Fruit fly (Drosophila melanogaster): ENCODE results near the gene Ada1-1.

The Ada1-1 gene

dm6 chr2L:12027435-12027834, 30.8 kb downstream of the Ada1-1 start, which contains the start of gene dmGlut:
dmGlut (plus strand) TSS chr2L:12027438.
- TF ChIP-seq Myc (optimal IDR thresholded peaks at IDR 0.05) = no peak
- TF ChIP-seq h (optimal IDR thresholded peaks at IDR 0.05) = no peak
- no peak for TF ChIP-seq Sin3A (optimal IDR thresholded peaks at IDR 0.05)
- TF ChIP-seq psq (optimal IDR thresholded peaks at IDR 0.05) = no peak
- no peak for TF ChIP-seq insv (optimal IDR thresholded peaks at IDR 0.05)
- TF ChIP-seq ttk (optimal IDR thresholded peaks at IDR 0.05) = no peak

- TF ChIP-seq ttk (optimal IDR thresholded peaks at IDR 0.05) (no peak), Sin3A (optimal IDR thresholded peaks at IDR 0.05) (no peak), h (optimal IDR thresholded peaks at IDR 0.05) (no peak), Myc (optimal IDR thresholded peaks at IDR 0.05) (no peak), insv (optimal IDR thresholded peaks at IDR 0.05) (no peak), psq (optimal IDR thresholded peaks at IDR 0.05) (no peak)
Observed at dm6 chr2L:12028102-12028501, 31.5 kb downstream of the Ada1-1 start.

dm6 chr2L:12028808-12029207, 32.2 kb downstream of the Ada1-1 start:
- TF ChIP-seq h (optimal IDR thresholded peaks at IDR 0.05) = no peak
- no peak for TF ChIP-seq insv (optimal IDR thresholded peaks at IDR 0.05)
- TF ChIP-seq Myc (optimal IDR thresholded peaks at IDR 0.05) = no peak
- TF ChIP-seq Sin3A (optimal IDR thresholded peaks at IDR 0.05) = no peak
- no peak for TF ChIP-seq psq (optimal IDR thresholded peaks at IDR 0.05)
- TF ChIP-seq ttk (optimal IDR thresholded peaks at IDR 0.05) = no peak

dm6 chr2L:12029594-12030197, 33.1 kb downstream of the Ada1-1 start:
- TF ChIP-seq insv (optimal IDR thresholded peaks at IDR 0.05) (no peak), psq (optimal IDR thresholded peaks at IDR 0.05) (no peak), h (optimal IDR thresholded peaks at IDR 0.05) (no peak), Sin3A (optimal IDR thresholded peaks at IDR 0.05) (no peak), ttk (optimal IDR thresholded peaks at IDR 0.05) (no peak), Myc (optimal IDR thresholded peaks at IDR 0.05) (no peak)

- TF ChIP-seq h (optimal IDR thresholded peaks at IDR 0.05) = no peak
- no peak for TF ChIP-seq insv (optimal IDR thresholded peaks at IDR 0.05)
- no peak for TF ChIP-seq ttk (optimal IDR thresholded peaks at IDR 0.05)
- TF ChIP-seq psq (optimal IDR thresholded peaks at IDR 0.05) = no peak
- TF ChIP-seq Myc (optimal IDR thresholded peaks at IDR 0.05) = no peak
- no peak for TF ChIP-seq Sin3A (optimal IDR thresholded peaks at IDR 0.05)
Observed at dm6 chr2L:12030552-12031131, 34.0 kb downstream of the Ada1-1 start.

dm6 chr2L:12033890-12034289, 37.3 kb downstream of the Ada1-1 start, which contains the start of gene CG18788:
CG18788 (plus strand) TSS chr2L:12034190.
- no peak for TF ChIP-seq Sin3A (optimal IDR thresholded peaks at IDR 0.05)

dm6 chr2L:12038177-12038581, 41.6 kb downstream of the Ada1-1 start, which contains the start of gene Tom70:
Tom70 (minus strand) TSS chr2L:12038511.
- TF ChIP-seq h (optimal IDR thresholded peaks at IDR 0.05) = no peak
- no peak for TF ChIP-seq psq (optimal IDR thresholded peaks at IDR 0.05)
- no peak for TF ChIP-seq insv (optimal IDR thresholded peaks at IDR 0.05)
- no peak for TF ChIP-seq Sin3A (optimal IDR thresholded peaks at IDR 0.05)
- TF ChIP-seq Myc (optimal IDR thresholded peaks at IDR 0.05) = no peak
- no peak for TF ChIP-seq ttk (optimal IDR thresholded peaks at IDR 0.05)

dm6 chr2L:12040510-12040909, 43.9 kb downstream of the Ada1-1 start, which contains the start of gene CG6766:
CG6766 (minus strand) TSS chr2L:12040689.
- TF ChIP-seq ttk (optimal IDR thresholded peaks at IDR 0.05) (no peak), Myc (optimal IDR thresholded peaks at IDR 0.05) (no peak), Sin3A (optimal IDR thresholded peaks at IDR 0.05) (no peak), psq (optimal IDR thresholded peaks at IDR 0.05) (no peak), insv (optimal IDR thresholded peaks at IDR 0.05) (no peak), h (optimal IDR thresholded peaks at IDR 0.05) (no peak)

dm6 chr2L:12044613-12045350, 48.2 kb downstream of the Ada1-1 start, which contains the start of gene CG6785:
CG6785 (minus strand) TSS chr2L:12045200.
- TF ChIP-seq Myc (optimal IDR thresholded peaks at IDR 0.05) = no peak
- no peak for TF ChIP-seq psq (optimal IDR thresholded peaks at IDR 0.05)
- no peak for TF ChIP-seq insv (optimal IDR thresholded peaks at IDR 0.05)
- TF ChIP-seq Sin3A (optimal IDR thresholded peaks at IDR 0.05) = no peak
- no peak for TF ChIP-seq h (optimal IDR thresholded peaks at IDR 0.05)
- no peak for TF ChIP-seq ttk (optimal IDR thresholded peaks at IDR 0.05)

dm6 chr2L:12045578-12045940, 49.0 kb downstream of the Ada1-1 start:
- TF ChIP-seq insv (optimal IDR thresholded peaks at IDR 0.05) (no peak), ttk (optimal IDR thresholded peaks at IDR 0.05) (no peak), Myc (optimal IDR thresholded peaks at IDR 0.05) (no peak), Sin3A (optimal IDR thresholded peaks at IDR 0.05) (no peak), psq (optimal IDR thresholded peaks at IDR 0.05) (no peak), h (optimal IDR thresholded peaks at IDR 0.05) (no peak)

- TF ChIP-seq psq (optimal IDR thresholded peaks at IDR 0.05) (no peak), Sin3A (optimal IDR thresholded peaks at IDR 0.05) (no peak), Myc (optimal IDR thresholded peaks at IDR 0.05) (no peak), h (optimal IDR thresholded peaks at IDR 0.05) (no peak), insv (optimal IDR thresholded peaks at IDR 0.05) (no peak), ttk (optimal IDR thresholded peaks at IDR 0.05) (no peak)
Observed at dm6 chr2L:12045941-12046855, 49.6 kb downstream of the Ada1-1 start, which contains the start of gene CG6770. CG6770 (minus strand) TSS chr2L:12046118.
